Worm (Caenorhabditis elegans) whole organism, L2 larva: ENCODE data around the gene mbk-1.

ENCODE experiments used
- C34F6.9 ChIP-seq: fragments of 150-350 bp; optimal IDR thresholded peaks from 2 replicates; lab custom pipeline; 2014; ENCODE audit warnings: missing biosample characterization, missing genetic modification characterization
- F13H6.1 ChIP-seq: sonication (generic microtip); optimal IDR thresholded peaks from 2 replicates; lab custom pipeline; 2016; ENCODE audit warnings: missing genetic modification characterization, missing compliant biosample characterization
- Y55F3AM.14 ChIP-seq: fragments of 200-800 bp; sonication (Bioruptor generic); optimal IDR thresholded peaks from 2 replicates; lab custom pipeline; 2018; ENCODE audit warnings: mild to moderate bottlenecking, missing genetic modification characterization, missing compliant biosample characterization
- ZK546.5 ChIP-seq: sonication (generic microtip); optimal IDR thresholded peaks from 2 replicates; lab custom pipeline; 2017; ENCODE audit warnings: missing biosample characterization, missing genetic modification characterization
- alr-1 ChIP-seq: fragments of 150-350 bp; optimal IDR thresholded peaks from 2 replicates; lab custom pipeline; 2014; ENCODE audit warnings: missing biosample characterization, missing genetic modification characterization
- ama-1 ChIP-seq: fragments of 150-350 bp; optimal IDR thresholded peaks from 2 replicates; lab custom pipeline; 2018; ENCODE audit warnings: inconsistent platforms
- blmp-1 ChIP-seq: sonication (generic microtip); optimal IDR thresholded peaks from 2 replicates; lab custom pipeline; 2017; ENCODE audit warnings: missing genetic modification characterization, mild to moderate bottlenecking, missing compliant biosample characterization, antibody characterized with exemption, moderate library complexity; ENCODE audit not compliant: insufficient read depth
- ceh-16 ChIP-seq: fragments of 150-350 bp; optimal IDR thresholded peaks from 2 replicates; lab custom pipeline; 2014; ENCODE audit warnings: missing biosample characterization, missing genetic modification characterization
- crh-2 ChIP-seq: sonication (generic microtip); optimal IDR thresholded peaks from 2 replicates; lab custom pipeline; 2017; ENCODE audit warnings: missing biosample characterization, missing genetic modification characterization
- dmd-4 ChIP-seq: sonication (generic microtip); optimal IDR thresholded peaks from 2 replicates; lab custom pipeline; 2017; ENCODE audit warnings: missing biosample characterization, missing genetic modification characterization
- elt-1 ChIP-seq: fragments of 150-350 bp; optimal IDR thresholded peaks from 2 replicates; lab custom pipeline; 2014; ENCODE audit warnings: missing biosample characterization, missing genetic modification characterization
- elt-3 ChIP-seq: sonication (generic microtip); optimal IDR thresholded peaks from 2 replicates; lab custom pipeline; 2017; ENCODE audit warnings: missing biosample characterization, missing genetic modification characterization
- fos-1 ChIP-seq: fragments of 150-350 bp; optimal IDR thresholded peaks from 2 replicates; lab custom pipeline; 2014; ENCODE audit warnings: missing biosample characterization, missing genetic modification characterization
- gmeb-1 ChIP-seq: fragments of 150-350 bp; optimal IDR thresholded peaks from 2 replicates; lab custom pipeline; 2014; ENCODE audit warnings: missing biosample characterization, missing genetic modification characterization
- lin-11 ChIP-seq: fragments of 150-350 bp; sonication (generic microtip); optimal IDR thresholded peaks from 2 replicates; lab custom pipeline; 2014; ENCODE audit warnings: missing biosample characterization, missing genetic modification characterization, inconsistent platforms, mixed read lengths
- lin-13 ChIP-seq: fragments of 150-350 bp; optimal IDR thresholded peaks from 2 replicates; lab custom pipeline; 2014; ENCODE audit warnings: missing biosample characterization, missing genetic modification reagents, missing genetic modification characterization
- lsy-2 ChIP-seq, 2 experiments: fragments of 150-350 bp in 1 of 2; sonication (generic microtip) in 1 of 2; optimal IDR thresholded peaks; 2 replicates each; lab custom pipeline; 2014 to 2017; ENCODE audit warnings: missing biosample characterization in 2 of 2, missing genetic modification characterization in 2 of 2
- mab-5 ChIP-seq: fragments of 150-350 bp; optimal IDR thresholded peaks from 2 replicates; lab custom pipeline; 2014; ENCODE audit warnings: missing biosample characterization, missing genetic modification characterization
- mbf-1 ChIP-seq: sonication (generic microtip); optimal IDR thresholded peaks from 2 replicates; lab custom pipeline; 2017; ENCODE audit warnings: missing biosample characterization, missing genetic modification characterization
- mdl-1 ChIP-seq, 2 experiments: fragments of 150-350 bp in 1 of 2; sonication (generic microtip) in 1 of 2; optimal IDR thresholded peaks; 2 replicates each; lab custom pipeline; 2017; ENCODE audit warnings: missing biosample characterization in 2 of 2, missing genetic modification characterization in 2 of 2
- nhr-10 ChIP-seq: sonication (generic microtip); optimal IDR thresholded peaks from 2 replicates; lab custom pipeline; 2017; ENCODE audit warnings: missing biosample characterization, missing genetic modification characterization
- nhr-11 ChIP-seq: fragments of 150-350 bp; optimal IDR thresholded peaks from 2 replicates; lab custom pipeline; 2014; ENCODE audit warnings: missing biosample characterization, missing genetic modification characterization
- nhr-12 ChIP-seq: fragments of 150-350 bp; optimal IDR thresholded peaks from 2 replicates; lab custom pipeline; 2014; ENCODE audit warnings: missing biosample characterization, missing genetic modification characterization
- nhr-129 ChIP-seq: fragments of 150-350 bp; optimal IDR thresholded peaks from 2 replicates; lab custom pipeline; 2014; ENCODE audit warnings: missing biosample characterization, missing genetic modification characterization
- nhr-25 ChIP-seq: fragments of 150-350 bp; sonication (generic microtip); optimal IDR thresholded peaks from 3 replicates; lab custom pipeline; 2014; ENCODE audit warnings: missing biosample characterization, missing genetic modification characterization
- nhr-77 ChIP-seq: fragments of 150-350 bp; optimal IDR thresholded peaks from 2 replicates; lab custom pipeline; 2014; ENCODE audit warnings: missing biosample characterization, missing genetic modification characterization
- peb-1 ChIP-seq: fragments of 150-350 bp; optimal IDR thresholded peaks from 2 replicates; lab custom pipeline; 2014; ENCODE audit warnings: missing biosample characterization, missing genetic modification characterization
- sem-4 ChIP-seq: fragments of 150-350 bp; optimal IDR thresholded peaks from 2 replicates; lab custom pipeline; 2014; ENCODE audit warnings: missing biosample characterization, missing genetic modification reagents, missing genetic modification characterization
- sma-3 ChIP-seq: sonication (generic microtip); optimal IDR thresholded peaks from 2 replicates; lab custom pipeline; 2016; ENCODE audit warnings: missing genetic modification reagents, missing genetic modification characterization, missing compliant biosample characterization
- sma-9 ChIP-seq, 2 experiments: fragments of 150-350 bp in 1 of 2; sonication (generic microtip) in 1 of 2; optimal IDR thresholded peaks; 2 replicates each; lab custom pipeline; 2014 to 2016; ENCODE audit warnings: missing genetic modification characterization in 2 of 2, mild to moderate bottlenecking in 1 of 2, missing biosample characterization in 1 of 2, missing compliant biosample characterization in 1 of 2, missing genetic modification reagents in 1 of 2, moderate library complexity in 1 of 2
- snpc-4 ChIP-seq: fragments of 150-350 bp; optimal IDR thresholded peaks from 2 replicates; lab custom pipeline; 2014; ENCODE audit warnings: missing biosample characterization, missing genetic modification characterization
- unc-39 ChIP-seq: fragments of 150-350 bp; optimal IDR thresholded peaks from 2 replicates; lab custom pipeline; 2014; ENCODE audit warnings: missing biosample characterization, missing genetic modification characterization
- unc-55 ChIP-seq: fragments of 150-350 bp; sonication (generic microtip); optimal IDR thresholded peaks from 3 replicates; lab custom pipeline; 2014; ENCODE audit warnings: missing biosample characterization, missing genetic modification reagents, missing genetic modification characterization
- unc-62 ChIP-seq: fragments of 150-350 bp; optimal IDR thresholded peaks from 2 replicates; lab custom pipeline; 2014; ENCODE audit warnings: missing biosample characterization, missing genetic modification reagents, missing genetic modification characterization
- zag-1 ChIP-seq: fragments of 150-350 bp; optimal IDR thresholded peaks from 2 replicates; lab custom pipeline; 2014; ENCODE audit warnings: missing biosample characterization, missing genetic modification characterization
- ztf-1 ChIP-seq: fragments of 200-800 bp; sonication (Bioruptor generic); conservative IDR thresholded peaks from 2 replicates; pipeline ENCODE4 v1.3.6; 2022; ENCODE audit warnings: missing genetic modification characterization, missing compliant biosample characterization
- ztf-4 ChIP-seq: fragments of 150-350 bp; optimal IDR thresholded peaks from 2 replicates; lab custom pipeline; 2014; ENCODE audit warnings: missing biosample characterization, missing genetic modification characterization

The mbk-1 gene

DNA sequence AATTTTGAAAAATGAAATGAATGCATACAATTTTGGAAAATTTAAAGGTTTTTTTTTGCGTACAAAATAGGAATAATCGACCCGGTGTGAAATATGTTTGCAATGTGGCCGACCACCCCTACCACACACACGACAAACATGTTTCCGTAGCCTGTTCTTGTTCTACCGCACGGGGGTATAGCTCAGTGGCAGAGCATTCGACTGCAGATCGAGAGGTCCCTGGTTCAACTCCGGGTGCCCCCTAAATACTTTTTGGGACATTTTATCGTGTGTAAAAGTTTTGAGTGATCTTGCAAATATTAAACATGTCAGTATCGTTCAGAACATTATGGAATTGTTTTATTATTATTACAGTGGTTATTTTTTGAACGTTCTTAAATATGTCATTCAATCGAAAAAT, 19.6 kb downstream of the mbk-1 start:
- TF ChIP-seq nhr-25 (tag; lab: Kevin White, UChicago) (no peak), lin-13 (GFP tag; lab: Kevin White, UChicago) (peak; percentile 33), sma-9 (GFP tag; optimal IDR thresholded peaks at IDR 0.05; lab: Kevin White, UChicago) (peak; percentile 65), sma-9 (tag; optimal IDR thresholded peaks at IDR 0.05; lab: Kevin White, UChicago) (no peak), lin-11 (tag; lab: Kevin White, UChicago) (peak; percentile 23), mdl-1 (tag; optimal IDR thresholded peaks at IDR 0.05; lab: Kevin White, UChicago) (peak in 1 of 2 experiments; percentile 13), C34F6.9 (tag; lab: Kevin White, UChicago) (peak; percentile 39), lsy-2 (tag; optimal IDR thresholded peaks at IDR 0.05; lab: Kevin White, UChicago) (peak in 1 of 2 experiments; percentile 23), dmd-4 (tag; lab: Kevin White, UChicago) (no peak), unc-55 (GFP tag; lab: Kevin White, UChicago) (peak; percentile 33), zag-1 (tag; lab: Kevin White, UChicago) (no peak), F13H6.1 (peak; percentile 49), nhr-129 (tag; lab: Kevin White, UChicago) (peak; percentile 29), crh-2 (peak; percentile 23), unc-39 (tag; lab: Kevin White, UChicago) (no peak), blmp-1 (no peak), alr-1 (tag; lab: Kevin White, UChicago) (no peak), fos-1 (tag; lab: Kevin White, UChicago) (peak; percentile 42), sem-4 (tag; lab: Kevin White, UChicago) (peak; percentile 32), sma-3 (GFP tag; lab: Kevin White, UChicago) (peak; percentile 45)

DNA sequence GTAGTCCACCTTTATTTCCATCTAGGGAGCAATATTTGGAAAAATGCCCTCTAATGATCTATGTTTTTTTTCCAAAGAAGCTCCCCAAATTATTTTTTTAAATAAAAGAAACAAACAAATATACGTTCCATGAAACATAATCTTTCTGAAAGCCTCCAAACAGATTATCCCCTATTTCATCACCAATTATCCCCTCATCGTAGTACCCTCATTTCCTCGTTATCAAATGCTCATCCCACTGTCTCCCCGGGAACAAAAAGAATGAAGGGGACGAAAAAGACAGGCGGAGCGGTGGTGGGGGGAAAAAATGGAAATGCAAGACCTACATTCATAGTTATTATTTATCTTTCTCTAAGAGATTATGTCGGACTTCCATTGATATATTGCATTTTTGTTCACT, 26.9 kb downstream of the mbk-1 start:
- TF ChIP-seq zag-1 (tag; lab: Kevin White, UChicago) (no peak), ztf-4 (tag; lab: Kevin White, UChicago) (no peak), ZK546.5 (tag; lab: Kevin White, UChicago) (no peak), alr-1 (tag; lab: Kevin White, UChicago) (no peak), ztf-1 (GFP tag; lab: Robert Waterston, UW) (no peak), unc-62 (GFP tag; lab: Kevin White, UChicago) (no peak), snpc-4 (tag; lab: Kevin White, UChicago) (no peak), nhr-12 (tag; lab: Kevin White, UChicago) (no peak), ama-1 (no peak), mab-5 (tag; lab: Kevin White, UChicago) (no peak), nhr-25 (tag; lab: Kevin White, UChicago) (no peak), ceh-16 (tag; lab: Kevin White, UChicago) (no peak), sma-9 (GFP tag; optimal IDR thresholded peaks at IDR 0.05; lab: Kevin White, UChicago) (no peak), sma-9 (tag; optimal IDR thresholded peaks at IDR 0.05; lab: Kevin White, UChicago) (no peak), peb-1 (tag; lab: Kevin White, UChicago) (no peak), nhr-11 (tag; lab: Kevin White, UChicago) (no peak), sem-4 (tag; lab: Kevin White, UChicago) (no peak)

DNA sequence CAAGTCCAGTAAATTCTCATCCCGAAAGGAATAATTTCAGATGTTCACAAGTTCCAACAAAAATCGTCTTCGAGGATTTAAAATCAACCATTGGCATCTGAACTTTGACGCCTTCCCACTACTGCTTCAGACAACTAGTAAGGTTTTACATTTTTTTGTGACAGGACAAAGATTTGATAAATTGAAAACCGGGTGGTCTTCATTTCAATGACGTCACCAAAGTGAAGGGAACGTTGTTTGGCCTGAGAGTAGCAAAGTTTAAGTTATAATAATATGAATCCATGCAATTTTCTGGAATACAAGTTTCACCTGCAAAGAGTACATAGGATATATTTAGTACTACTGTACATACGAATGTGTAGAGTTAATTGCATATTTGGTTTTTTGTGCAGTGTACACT, 30.2 kb downstream of the mbk-1 start:
- TF ChIP-seq elt-3 (no peak), dmd-4 (tag; lab: Kevin White, UChicago) (no peak), gmeb-1 (no peak), unc-55 (GFP tag; lab: Kevin White, UChicago) (no peak), mbf-1 (tag; lab: Kevin White, UChicago) (no peak), ZK546.5 (tag; lab: Kevin White, UChicago) (no peak), nhr-77 (tag; lab: Kevin White, UChicago) (no peak), fos-1 (tag; lab: Kevin White, UChicago) (no peak), mdl-1 (tag; optimal IDR thresholded peaks at IDR 0.05; lab: Kevin White, UChicago) (no peak), ama-1 (no peak), F13H6.1 (no peak), elt-1 (tag; lab: Kevin White, UChicago) (no peak), snpc-4 (tag; lab: Kevin White, UChicago) (no peak), blmp-1 (no peak)
- TF ChIP-seq, all 48 proteins: peak for 0

DNA sequence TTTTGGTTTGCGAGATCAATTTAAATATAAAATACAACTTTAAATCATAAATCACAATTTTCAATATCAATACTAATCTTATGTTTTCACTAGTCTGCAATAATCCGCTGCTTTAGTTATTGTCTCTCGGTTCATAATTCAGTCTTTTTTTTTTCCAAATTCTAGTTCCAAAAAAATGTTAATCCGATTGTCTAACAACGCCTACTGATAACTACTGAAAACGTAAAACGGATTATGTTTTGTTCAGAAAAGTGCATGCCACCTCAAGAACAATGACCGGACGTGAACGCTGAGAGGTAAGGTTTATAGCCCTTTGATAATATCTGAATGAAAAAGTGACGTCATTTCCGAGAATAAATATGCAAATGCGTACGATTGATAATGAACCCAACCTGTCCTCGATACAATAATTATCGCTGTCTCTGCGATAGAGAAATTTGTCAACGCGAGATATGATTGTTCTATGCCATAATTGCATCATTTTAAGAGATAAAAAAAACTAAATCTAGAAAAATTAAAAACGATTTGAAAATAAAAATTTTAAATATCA, 31.1 kb downstream of the mbk-1 start, which contains the start of gene sprr-2:
Gene sprr-2 (plus strand): TSS at position 248 of the 550 bp plus-strand sequence.
- TF ChIP-seq lsy-2 (tag; optimal IDR thresholded peaks at IDR 0.05; lab: Kevin White, UChicago) (peak in 1 of 2 experiments; percentile 28), fos-1 (tag; lab: Kevin White, UChicago) (peak; percentile 61), sma-3 (GFP tag; lab: Kevin White, UChicago) (no peak), F13H6.1 (peak; percentile 4), crh-2 (peak; percentile 6), sma-9 (GFP tag; optimal IDR thresholded peaks at IDR 0.05; lab: Kevin White, UChicago) (peak; percentile 32), sma-9 (tag; optimal IDR thresholded peaks at IDR 0.05; lab: Kevin White, UChicago) (no peak), Y55F3AM.14 (no peak), nhr-10 (no peak), lin-13 (GFP tag; lab: Kevin White, UChicago) (no peak), sem-4 (tag; lab: Kevin White, UChicago) (no peak)
- TF ChIP-seq, all 48 proteins: peak for 5
